Worm (Caenorhabditis elegans) whole organism, mixed stage, embryonic: Measurements from ENCODE around the gene T05A8.6.
"Not testable (repeated sequence)": the region's sequence is repeated elsewhere in the genome, so short reads cannot be mapped to it uniquely, and the experiment has no call there.

Source experiments
- elt-3 ChIP-seq: fragments of 150-350 bp; optimal IDR thresholded peaks from 2 replicates; lab custom pipeline; 2014; ENCODE audit warnings: missing biosample characterization, missing genetic modification characterization
- mab-5 ChIP-seq: fragments of 150-350 bp; optimal IDR thresholded peaks from 2 replicates; lab custom pipeline; 2014; ENCODE audit warnings: missing biosample characterization, missing genetic modification characterization
- nhr-12 ChIP-seq: fragments of 150-350 bp; optimal IDR thresholded peaks from 2 replicates; lab custom pipeline; 2014; ENCODE audit warnings: missing biosample characterization, missing genetic modification characterization
- nhr-237 ChIP-seq: fragments of 150-350 bp; optimal IDR thresholded peaks from 2 replicates; lab custom pipeline; 2014; ENCODE audit warnings: missing biosample characterization, missing genetic modification characterization
- nhr-28 ChIP-seq: fragments of 150-350 bp; optimal IDR thresholded peaks from 2 replicates; lab custom pipeline; 2014; ENCODE audit warnings: missing biosample characterization, missing genetic modification characterization
- sem-2 ChIP-seq: fragments of 200-800 bp; sonication (Bioruptor generic); optimal IDR thresholded peaks from 2 replicates; lab custom pipeline; 2018; ENCODE audit warnings: mild to moderate bottlenecking, missing genetic modification characterization, missing compliant biosample characterization
- snpc-4 ChIP-seq: fragments of 150-350 bp; optimal IDR thresholded peaks from 2 replicates; lab custom pipeline; 2014; ENCODE audit warnings: missing biosample characterization, missing genetic modification characterization
- unc-62 ChIP-seq: fragments of 150-350 bp; optimal IDR thresholded peaks from 2 replicates; lab custom pipeline; 2014; ENCODE audit warnings: missing biosample characterization, missing genetic modification reagents, missing genetic modification characterization
- ztf-11 ChIP-seq: fragments of 150-350 bp; optimal IDR thresholded peaks from 2 replicates; lab custom pipeline; 2014; ENCODE audit warnings: missing biosample characterization, missing genetic modification characterization

ce11 chrII:2688616-2689015 lies 50.9 kb downstream of the T05A8.6 start, which contains the start of gene nspf-2:
- TF ChIP-seq unc-62 (GFP tag; lab: Kevin White, UChicago); ztf-11 (tag; lab: Kevin White, UChicago); mab-5 (tag; lab: Kevin White, UChicago); nhr-237; nhr-12; elt-3 (tag; lab: Kevin White, UChicago); snpc-4 (tag; lab: Kevin White, UChicago); sem-2 (GFP tag; lab: Kevin White, UChicago); nhr-28 (tag; lab: Kevin White, UChicago): not testable (repeated sequence)
